Fruit fly (Drosophila melanogaster) Kc167 (cell line): ENCODE measurements around the gene CG32988.

ENCODE experiments used
- Myc ChIP-seq: fragments of >200 bp; optimal IDR thresholded peaks from 2 replicates; lab custom pipeline; 2017; ENCODE audit warnings: missing external identifiers
- h ChIP-seq: fragments of >200 bp; optimal IDR thresholded peaks from 3 replicates; lab custom pipeline; 2018; ENCODE audit warnings: missing external identifiers
- psq ChIP-seq: fragments of >200 bp; optimal IDR thresholded peaks from 2 replicates; lab custom pipeline; 2017; ENCODE audit warnings: missing external identifiers

dm6 chr2L:8828387-8828786 is 36.3 kb upstream of the CG32988 start:
- TF ChIP-seq psq (lab: Kevin White, UChicago) (no peak), Myc (no peak), h (lab: Kevin White, UChicago) (no peak)
